Fruit fly (Drosophila melanogaster) whole organism, wandering third instar larva: ENCODE results near the gene ND-24L.

Experiments used
- CG32264 ChIP-seq: fragments of 200-800 bp; sonication (Bioruptor generic); optimal IDR thresholded peaks from 2 replicates; lab custom pipeline; 2016; ENCODE audit warnings: missing biosample characterization, missing genetic modification characterization
- Dfd ChIP-seq: fragments of >200 bp; optimal IDR thresholded peaks from 2 replicates; lab custom pipeline; 2017; ENCODE audit warnings: missing biosample characterization, missing genetic modification characterization
- GATAd ChIP-seq: sonication (Bioruptor generic); optimal IDR thresholded peaks from 2 replicates; lab custom pipeline; 2016; ENCODE audit warnings: missing biosample characterization, missing genetic modification characterization
- Hnf4 ChIP-seq: fragments of 200-800 bp; sonication (Bioruptor generic); optimal IDR thresholded peaks from 2 replicates; lab custom pipeline; 2016; ENCODE audit warnings: missing biosample characterization, mild to moderate bottlenecking, missing genetic modification characterization
- Hr78 ChIP-seq: fragments of >200 bp; optimal IDR thresholded peaks from 2 replicates; lab custom pipeline; 2017; ENCODE audit warnings: missing biosample characterization, missing genetic modification characterization
- Mio ChIP-seq: sonication (Bioruptor generic); optimal IDR thresholded peaks from 2 replicates; lab custom pipeline; 2016; ENCODE audit warnings: missing biosample characterization, missing genetic modification characterization
- OdsH ChIP-seq: fragments of 200-800 bp; sonication (Bioruptor generic); optimal IDR thresholded peaks from 2 replicates; lab custom pipeline; 2016; ENCODE audit warnings: missing biosample characterization, mild to moderate bottlenecking, missing genetic modification characterization
- Vsx2 ChIP-seq: fragments of 200-300, 225-300 bp; sonication (Bioruptor generic); optimal IDR thresholded peaks from 2 replicates; lab custom pipeline; 2018; ENCODE audit warnings: missing biosample characterization, missing genetic modification characterization; ENCODE audit not compliant: partially characterized antibody
- fru ChIP-seq: fragments of 200-800 bp; sonication (Bioruptor generic); optimal IDR thresholded peaks from 3 replicates; lab custom pipeline; 2016; ENCODE audit warnings: missing biosample characterization, mild to moderate bottlenecking, missing genetic modification characterization
- pan ChIP-seq: fragments of >200 bp; optimal IDR thresholded peaks from 2 replicates; lab custom pipeline; 2017
- sage ChIP-seq: fragments of 200-800 bp; sonication (Bioruptor generic); optimal IDR thresholded peaks from 2 replicates; lab custom pipeline; 2016; ENCODE audit warnings: missing biosample characterization, mild to moderate bottlenecking, missing genetic modification characterization
- woc ChIP-seq: sonication (Bioruptor generic); optimal IDR thresholded peaks from 2 replicates; lab custom pipeline; 2016; ENCODE audit warnings: missing biosample characterization, mild to moderate bottlenecking, missing genetic modification characterization

DNA sequence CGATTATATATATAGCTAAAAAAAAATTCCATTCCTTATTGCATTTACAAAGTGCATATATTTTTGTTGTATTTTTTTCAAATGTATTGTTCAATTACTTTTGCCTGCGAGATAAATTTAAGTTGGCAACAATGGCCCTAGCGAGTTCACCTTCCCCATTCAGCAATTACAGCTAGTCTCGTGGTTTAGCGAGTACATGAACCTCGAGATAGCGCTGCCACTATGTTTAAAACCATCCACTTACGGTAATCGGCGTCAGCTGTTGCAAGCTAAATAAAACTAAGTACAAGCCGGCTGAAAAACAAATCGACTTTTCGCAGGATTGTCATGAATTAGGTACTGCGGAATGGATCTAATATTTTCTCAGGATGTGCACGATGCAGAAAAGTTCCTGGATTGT is 32.2 kb upstream of the ND-24L start:
- TF ChIP-seq fru (peak; percentile 40), pan (lab: Kevin White, UChicago) (no peak), woc (no peak), CG32264 (GFP tag; lab: Kevin White, UChicago) (no peak), Mio (GFP tag; lab: Kevin White, UChicago) (no peak), Dfd (no peak), sage (GFP tag; lab: Kevin White, UChicago) (no peak), OdsH (GFP tag; lab: Kevin White, UChicago) (no peak), Hnf4 (GFP tag; lab: Kevin White, UChicago) (no peak), GATAd (GFP tag; lab: Kevin White, UChicago) (no peak), Hr78 (no peak), Vsx2 (GFP tag; lab: Kevin White, UChicago) (no peak)
